Worm (Caenorhabditis elegans): Measurements from ENCODE around the gene sgn-1.

Gene sgn-1

ce11 chrII:8742006-8742847 is 41.2 kb downstream of the sgn-1 start (continued):
- no peak for TF ChIP-seq lin-29 (GFP tag; IDR thresholded peaks at IDR 0.05)
- TF ChIP-seq hlh-30 (tag; optimal IDR thresholded peaks at IDR 0.05; ENCODE audit: insufficient read depth): peak; percentile 85
- no peak for TF ChIP-seq snpc-4 (tag; optimal IDR thresholded peaks at IDR 0.05)
- TF ChIP-seq nhr-41 (GFP tag; IDR thresholded peaks at IDR 0.05): no peak
- TF ChIP-seq cey-2 (tag; optimal IDR thresholded peaks at IDR 0.05; ENCODE audit: borderline replicate concordance, insufficient read depth): peak; percentile 74
- TF ChIP-seq mxl-2 (GFP tag; conservative IDR thresholded peaks at IDR 0.05): no peak
- peak; percentile 69 for TF ChIP-seq dmd-6 (GFP tag; IDR thresholded peaks at IDR 0.05)
- TF ChIP-seq nhr-25 (tag; optimal IDR thresholded peaks at IDR 0.05; ENCODE audit: borderline replicate concordance, insufficient read depth): peak; percentile 66
- peak; percentile 96 for TF ChIP-seq nhr-48 (tag; optimal IDR thresholded peaks at IDR 0.05)

- no peak for TF ChIP-seq nhr-25 (tag; optimal IDR thresholded peaks at IDR 0.05; ENCODE audit: borderline replicate concordance, insufficient read depth)
- no peak for TF ChIP-seq nhr-10 (tag; optimal IDR thresholded peaks at IDR 0.05)
- TF ChIP-seq lsy-2 (tag; optimal IDR thresholded peaks at IDR 0.05): peak in 1 of 2 experiments; percentile 39
- no peak for TF ChIP-seq madf-5 (GFP tag; IDR thresholded peaks at IDR 0.05)
- no peak for TF ChIP-seq daf-8 (GFP tag; IDR thresholded peaks at IDR 0.05)
- TF ChIP-seq mxl-3 (GFP tag; optimal IDR thresholded peaks at IDR 0.05): peak; percentile 49
- TF ChIP-seq ztf-11 (tag; optimal IDR thresholded peaks at IDR 0.05): no peak
- no peak for TF ChIP-seq Y48G9A.11 (GFP tag; IDR thresholded peaks at IDR 0.05)
- no peak for TF ChIP-seq Y105C5A.15 (GFP tag; IDR thresholded peaks at IDR 0.05)
- TF ChIP-seq tag-97 (GFP tag; IDR thresholded peaks at IDR 0.05): no peak
- no peak for TF ChIP-seq zfp-2 (tag; optimal IDR thresholded peaks at IDR 0.05)
- no peak for TF ChIP-seq mes-2 (tag; optimal IDR thresholded peaks at IDR 0.05; ENCODE audit: poor library complexity, severe bottlenecking)
- TF ChIP-seq D1046.2 (GFP tag; IDR thresholded peaks at IDR 0.05): no peak
- no peak for TF ChIP-seq rbr-2 (tag; optimal IDR thresholded peaks at IDR 0.05)
- TF ChIP-seq hlh-30 (tag; optimal IDR thresholded peaks at IDR 0.05; ENCODE audit: insufficient read depth): peak; percentile 73
- TF ChIP-seq nhr-76 (tag; optimal IDR thresholded peaks at IDR 0.05): no peak
- no peak for TF ChIP-seq ceh-62 (tag; optimal IDR thresholded peaks at IDR 0.05)
- no peak for TF ChIP-seq fos-1 (tag; optimal IDR thresholded peaks at IDR 0.05)
- TF ChIP-seq lin-29 (GFP tag; IDR thresholded peaks at IDR 0.05): no peak
- TF ChIP-seq nhr-11 (tag; optimal IDR thresholded peaks at IDR 0.05): peak; percentile 26
- TF ChIP-seq nhr-48 (tag; optimal IDR thresholded peaks at IDR 0.05): peak; percentile 55
- TF ChIP-seq mep-1 (tag; optimal IDR thresholded peaks at IDR 0.05): no peak
- no peak for TF ChIP-seq madf-9 (GFP tag; conservative IDR thresholded peaks at IDR 0.05)
- TF ChIP-seq ceh-20 (GFP tag; IDR thresholded peaks at IDR 0.05): peak; percentile 45; the same call in 1 of the 2 replicates
- no peak for TF ChIP-seq T26A8.4 (GFP tag; IDR thresholded peaks at IDR 0.05)
- TF ChIP-seq hif-1 (tag; optimal IDR thresholded peaks at IDR 0.05): peak in 1 of 2 experiments; percentile 58
- TF ChIP-seq lir-3 (tag; optimal IDR thresholded peaks at IDR 0.05): no peak
- no peak for TF ChIP-seq ctbp-1 (GFP tag; IDR thresholded peaks at IDR 0.05)
- no peak for TF ChIP-seq F37D6.2 (tag; optimal IDR thresholded peaks at IDR 0.05)
- no peak for TF ChIP-seq spr-1 (tag; optimal IDR thresholded peaks at IDR 0.05)
- TF ChIP-seq nhr-77 (tag; optimal IDR thresholded peaks at IDR 0.05): no peak
- no peak for TF ChIP-seq unc-39 (tag; optimal IDR thresholded peaks at IDR 0.05)
- TF ChIP-seq Y5F2A.4 (GFP tag; optimal IDR thresholded peaks at IDR 0.05): no peak
- TF ChIP-seq unc-130 (GFP tag; optimal IDR thresholded peaks at IDR 0.05): no peak
- no peak for TF ChIP-seq Y75B8A.6 (GFP tag; IDR thresholded peaks at IDR 0.05)
- no peak for TF ChIP-seq snpc-4 (tag; optimal IDR thresholded peaks at IDR 0.05)
- no peak for TF ChIP-seq attf-4 (tag; optimal IDR thresholded peaks at IDR 0.05)
- 0 out of 2 replicates have a peak, but pooled peaks have one; percentile 5 for TF ChIP-seq php-3 (GFP tag; IDR thresholded peaks at IDR 0.05)
- TF ChIP-seq nhr-28 (tag; optimal IDR thresholded peaks at IDR 0.05): peak; percentile 16
- TF ChIP-seq skn-1 (tag; optimal IDR thresholded peaks at IDR 0.05): no peak
- TF ChIP-seq ceh-44 (GFP tag; IDR thresholded peaks at IDR 0.05): no peak
- no peak for TF ChIP-seq saeg-2 (GFP tag; IDR thresholded peaks at IDR 0.05)
- no peak for TF ChIP-seq daf-19 (GFP tag; conservative IDR thresholded peaks at IDR 0.05)
Observed at ce11 chrII:8741277-8741676, 42.2 kb downstream of the sgn-1 start.
